Fruit fly (Drosophila melanogaster) whole organism, embryonic: Measurements from ENCODE around the gene CG11791.

Experiments
- Atf-2 ChIP-seq: fragments of 200-800 bp; sonication (Bioruptor generic); optimal IDR thresholded peaks from 2 replicates; lab custom pipeline; 2016; ENCODE audit warnings: missing biosample characterization, missing genetic modification characterization
- BEAF-32 ChIP-seq: fragments of 200-800 bp; sonication (Bioruptor generic); optimal IDR thresholded peaks from 3 replicates; lab custom pipeline; 2017; ENCODE audit warnings: missing biosample characterization, missing genetic modification characterization, mild to moderate bottlenecking, moderate library complexity, missing genetic modification reagents
- Blimp-1 ChIP-seq: fragments of 200-800 bp; sonication (Bioruptor generic); optimal IDR thresholded peaks from 3 replicates; lab custom pipeline; 2018; ENCODE audit warnings: missing biosample characterization, missing genetic modification characterization, mild to moderate bottlenecking, moderate library complexity, missing genetic modification reagents
- CG10543 ChIP-seq: fragments of 200-800 bp; sonication (Bioruptor generic); optimal IDR thresholded peaks from 3 replicates; lab custom pipeline; 2017; ENCODE audit warnings: missing biosample characterization, mild to moderate bottlenecking, missing genetic modification characterization, moderate library complexity
- CG11247 ChIP-seq: fragments of 200-800 bp; sonication (Bioruptor generic); IDR thresholded peaks from 2 replicates; pipeline ENCODE4 v1.3.6; 2022; ENCODE audit warnings: missing biosample characterization, missing genetic modification characterization
- CG11504 ChIP-seq: fragments of 200-800 bp; sonication (Bioruptor generic); optimal IDR thresholded peaks from 3 replicates; lab custom pipeline; 2019; ENCODE audit warnings: missing biosample characterization, mild to moderate bottlenecking, missing genetic modification characterization, moderate library complexity
- CG11696 ChIP-seq: fragments of 200-800 bp; sonication (Bioruptor generic); IDR thresholded peaks from 2 replicates; pipeline ENCODE4 v1.3.6; 2022; ENCODE audit warnings: missing biosample characterization, missing genetic modification characterization
- CG12155 ChIP-seq: fragments of 200-800 bp; sonication (Bioruptor generic); optimal IDR thresholded peaks from 3 replicates; lab custom pipeline; 2016; ENCODE audit warnings: missing biosample characterization, missing genetic modification characterization
- CG14014 ChIP-seq: fragments of 200-800 bp; sonication (Bioruptor generic); IDR thresholded peaks from 2 replicates; pipeline ENCODE4 v1.3.6; 2022; ENCODE audit warnings: missing biosample characterization, missing genetic modification characterization
- CG17385 ChIP-seq: fragments of 200-800 bp; sonication (Bioruptor generic); optimal IDR thresholded peaks from 3 replicates; lab custom pipeline; 2018; ENCODE audit warnings: missing biosample characterization, mild to moderate bottlenecking, missing genetic modification characterization
- CG2116 ChIP-seq: fragments of 200-800 bp; sonication (Bioruptor generic); optimal IDR thresholded peaks from 3 replicates; lab custom pipeline; 2018; ENCODE audit warnings: missing biosample characterization, mild to moderate bottlenecking, missing genetic modification characterization
- CG31224 ChIP-seq: fragments of 200-800 bp; sonication (Bioruptor generic); IDR thresholded peaks from 2 replicates; pipeline ENCODE4 v1.3.6; 2022; ENCODE audit warnings: missing biosample characterization, missing genetic modification characterization
- CG3281 ChIP-seq: fragments of 200-800 bp; sonication (Bioruptor generic); optimal IDR thresholded peaks from 3 replicates; lab custom pipeline; 2017; ENCODE audit warnings: missing biosample characterization, mild to moderate bottlenecking, missing genetic modification characterization
- CG34422 ChIP-seq: fragments of 200-800 bp; sonication (Bioruptor generic); IDR thresholded peaks from 3 replicates; pipeline ENCODE4 v1.3.6; 2022; ENCODE audit warnings: missing biosample characterization, missing genetic modification characterization
- CG4282 ChIP-seq: fragments of 200-800 bp; sonication (Bioruptor generic); optimal IDR thresholded peaks from 2 replicates; lab custom pipeline; 2016; ENCODE audit warnings: missing biosample characterization, missing genetic modification characterization
- CG4424 ChIP-seq: fragments of 200-800 bp; sonication (Bioruptor generic); optimal IDR thresholded peaks from 3 replicates; lab custom pipeline; 2016; ENCODE audit warnings: missing biosample characterization, missing genetic modification characterization
- CG5180 ChIP-seq: fragments of 200-800 bp; sonication (Bioruptor generic); optimal IDR thresholded peaks from 3 replicates; lab custom pipeline; 2017; ENCODE audit warnings: missing biosample characterization, missing genetic modification characterization, mild to moderate bottlenecking, moderate library complexity, missing genetic modification reagents
- CG6254 ChIP-seq: fragments of 200-800 bp; sonication (Bioruptor generic); optimal IDR thresholded peaks from 3 replicates; lab custom pipeline; 2017; ENCODE audit warnings: mild to moderate bottlenecking, missing biosample characterization, missing genetic modification reagents, missing genetic modification characterization
- CG6654 ChIP-seq: fragments of 200-800 bp; sonication (Bioruptor generic); optimal IDR thresholded peaks from 2 replicates; lab custom pipeline; 2017; ENCODE audit warnings: missing biosample characterization, mild to moderate bottlenecking, missing genetic modification characterization
- CG7963 ChIP-seq: fragments of 200-800 bp; sonication (Bioruptor generic); IDR thresholded peaks from 3 replicates; pipeline ENCODE4 v1.3.6; 2022; ENCODE audit warnings: missing biosample characterization, missing genetic modification characterization; ENCODE audit not compliant: partially characterized antibody
- CG7987 ChIP-seq: fragments of 200-800 bp; sonication (Bioruptor generic); optimal IDR thresholded peaks from 2 replicates; lab custom pipeline; 2018; ENCODE audit warnings: missing biosample characterization, mild to moderate bottlenecking, missing genetic modification characterization, moderate library complexity
- CG8478 ChIP-seq: fragments of >200 bp; optimal IDR thresholded peaks from 2 replicates; lab custom pipeline; 2018
- CG9609 ChIP-seq: fragments of 200-800 bp; sonication (Bioruptor generic); optimal IDR thresholded peaks from 3 replicates; lab custom pipeline; 2016; ENCODE audit warnings: missing biosample characterization, missing genetic modification characterization
- CrebB ChIP-seq: fragments of 200-800 bp; sonication (Bioruptor generic); optimal IDR thresholded peaks from 3 replicates; lab custom pipeline; 2018; ENCODE audit warnings: missing biosample characterization, mild to moderate bottlenecking, missing genetic modification characterization
- Deaf1 ChIP-seq: fragments of 200-800 bp; optimal IDR thresholded peaks from 3 replicates; lab custom pipeline; 2019; ENCODE audit warnings: missing biosample characterization, mild to moderate bottlenecking, missing genetic modification characterization, moderate library complexity
- Dip2 ChIP-seq: fragments of 200-800 bp; sonication (Bioruptor generic); IDR thresholded peaks from 2 replicates; pipeline ENCODE4 v1.3.6; 2022; ENCODE audit warnings: missing biosample characterization, missing genetic modification characterization
- Dll ChIP-seq: fragments of 200-800 bp; sonication (Bioruptor generic); IDR thresholded peaks from 4 replicates; pipeline ENCODE4 v1.3.6; 2022; ENCODE audit warnings: missing biosample characterization, missing genetic modification characterization; ENCODE audit not compliant: partially characterized antibody
- Eip74EF ChIP-seq, 2 experiments: fragments of 200-800 bp in 1 of 2; fragments of >200 bp in 1 of 2; sonication (Bioruptor generic) in 1 of 2; optimal IDR thresholded peaks; 2 replicates each; lab custom pipeline; 2017 to 2019; ENCODE audit warnings: missing biosample characterization in 2 of 2, missing genetic modification characterization in 2 of 2, mild to moderate bottlenecking in 1 of 2, moderate library complexity in 1 of 2
- H15 ChIP-seq: fragments of 200-800 bp; sonication (Bioruptor generic); IDR thresholded peaks from 3 replicates; pipeline ENCODE4 v1.3.6; 2022; ENCODE audit warnings: missing biosample characterization, missing genetic modification characterization
- HLH3B ChIP-seq: fragments of 200-800 bp; sonication (Bioruptor generic); IDR thresholded peaks from 2 replicates; pipeline ENCODE4 v1.3.6; 2022; ENCODE audit warnings: missing biosample characterization, missing genetic modification characterization
- Usf ChIP-seq: fragments of 200-800 bp; sonication (Bioruptor generic); optimal IDR thresholded peaks from 2 replicates; lab custom pipeline; 2017; ENCODE audit warnings: missing genotype, missing biosample characterization, missing genetic modification characterization
- bbx ChIP-seq: fragments of 200-800 bp; sonication (Bioruptor generic); IDR thresholded peaks from 2 replicates; pipeline ENCODE4 v1.3.6; 2022; ENCODE audit warnings: missing biosample characterization, missing genetic modification characterization; ENCODE audit not compliant: partially characterized antibody
- chm ChIP-seq: fragments of 200-800 bp; sonication (Bioruptor generic); IDR thresholded peaks from 2 replicates; pipeline ENCODE4 v1.3.6; 2022; ENCODE audit warnings: missing biosample characterization, missing genetic modification characterization
- crp ChIP-seq, 2 experiments: fragments of 200-800 bp; sonication (Bioruptor generic); optimal IDR thresholded peaks; 2 replicates in 1 of 2; 3 replicates in 1 of 2; lab custom pipeline; 2017; ENCODE audit warnings: missing biosample characterization in 2 of 2, missing genetic modification characterization in 2 of 2, mild to moderate bottlenecking in 1 of 2, moderate library complexity in 1 of 2
- dysf ChIP-seq: fragments of 200-800 bp; sonication (Bioruptor generic); IDR thresholded peaks from 3 replicates; pipeline ENCODE4 v1.3.6; 2022; ENCODE audit warnings: missing biosample characterization, missing genetic modification characterization
- emc ChIP-seq: fragments of 200-800 bp; sonication (Bioruptor generic); optimal IDR thresholded peaks from 2 replicates; lab custom pipeline; 2016; ENCODE audit warnings: missing biosample characterization, missing genetic modification characterization
- ems ChIP-seq: fragments of 200-800 bp; sonication (Bioruptor generic); optimal IDR thresholded peaks from 3 replicates; lab custom pipeline; 2016; ENCODE audit warnings: missing biosample characterization, missing genetic modification characterization
- gcm2 ChIP-seq: fragments of 200-800 bp; sonication (Bioruptor generic); optimal IDR thresholded peaks from 2 replicates; lab custom pipeline; 2016; ENCODE audit warnings: missing biosample characterization, missing genetic modification characterization
- hkb ChIP-seq, 2 experiments: fragments of 200-800 bp in 1 of 2; fragments of >200 bp in 1 of 2; sonication (Bioruptor generic) in 1 of 2; IDR thresholded peaks in 1 of 2; optimal IDR thresholded peaks in 1 of 2; 2 replicates each; pipeline versions ENCODE4 v1.3.6 to Lab custom; 2017 to 2022; ENCODE audit warnings: missing biosample characterization in 1 of 2, missing genetic modification characterization in 1 of 2
- lbe ChIP-seq: fragments of 200-800 bp; sonication (Bioruptor generic); optimal IDR thresholded peaks from 2 replicates; lab custom pipeline; 2016; ENCODE audit warnings: missing biosample characterization, mild to moderate bottlenecking, missing genetic modification characterization
- mam ChIP-seq: fragments of 200-800 bp; sonication (Bioruptor generic); optimal IDR thresholded peaks from 3 replicates; lab custom pipeline; 2016; ENCODE audit warnings: missing biosample characterization, missing genetic modification characterization
- oc ChIP-seq: fragments of 200-800 bp; sonication (Bioruptor generic); optimal IDR thresholded peaks from 2 replicates; lab custom pipeline; 2018; ENCODE audit warnings: missing biosample characterization, mild to moderate bottlenecking, missing genetic modification characterization, moderate library complexity
- pzg ChIP-seq: fragments of 200-800 bp; sonication (Bioruptor generic); optimal IDR thresholded peaks from 3 replicates; lab custom pipeline; 2018; ENCODE audit warnings: missing biosample characterization, mild to moderate bottlenecking, missing genetic modification characterization, moderate library complexity
- slou ChIP-seq: fragments of 200-800 bp; sonication (Bioruptor generic); optimal IDR thresholded peaks from 3 replicates; lab custom pipeline; 2016; ENCODE audit warnings: missing biosample characterization, missing genetic modification characterization
- sna ChIP-seq: fragments of 200-800 bp; sonication (Bioruptor generic); IDR thresholded peaks from 2 replicates; pipeline ENCODE4 v1.3.6; 2022; ENCODE audit warnings: missing biosample characterization, missing genetic modification characterization; ENCODE audit not compliant: partially characterized antibody
- sug ChIP-seq: fragments of 200-800 bp; optimal IDR thresholded peaks from 2 replicates; lab custom pipeline; 2019; ENCODE audit warnings: missing biosample characterization, mild to moderate bottlenecking, missing genetic modification characterization, moderate library complexity
- tin ChIP-seq: fragments of 200-800 bp; sonication (Bioruptor generic); optimal IDR thresholded peaks from 3 replicates; lab custom pipeline; 2016; ENCODE audit warnings: missing biosample characterization, missing genetic modification characterization
- toy ChIP-seq: fragments of 200-800 bp; sonication (Bioruptor generic); IDR thresholded peaks from 2 replicates; pipeline ENCODE4 v1.3.6; 2022; ENCODE audit warnings: missing biosample characterization, missing genetic modification characterization
- zen ChIP-seq: fragments of 200-800 bp; sonication (Bioruptor generic); optimal IDR thresholded peaks from 3 replicates; lab custom pipeline; 2018; ENCODE audit warnings: missing biosample characterization, mild to moderate bottlenecking, missing genetic modification characterization, moderate library complexity

The CG11791 gene

DNA sequence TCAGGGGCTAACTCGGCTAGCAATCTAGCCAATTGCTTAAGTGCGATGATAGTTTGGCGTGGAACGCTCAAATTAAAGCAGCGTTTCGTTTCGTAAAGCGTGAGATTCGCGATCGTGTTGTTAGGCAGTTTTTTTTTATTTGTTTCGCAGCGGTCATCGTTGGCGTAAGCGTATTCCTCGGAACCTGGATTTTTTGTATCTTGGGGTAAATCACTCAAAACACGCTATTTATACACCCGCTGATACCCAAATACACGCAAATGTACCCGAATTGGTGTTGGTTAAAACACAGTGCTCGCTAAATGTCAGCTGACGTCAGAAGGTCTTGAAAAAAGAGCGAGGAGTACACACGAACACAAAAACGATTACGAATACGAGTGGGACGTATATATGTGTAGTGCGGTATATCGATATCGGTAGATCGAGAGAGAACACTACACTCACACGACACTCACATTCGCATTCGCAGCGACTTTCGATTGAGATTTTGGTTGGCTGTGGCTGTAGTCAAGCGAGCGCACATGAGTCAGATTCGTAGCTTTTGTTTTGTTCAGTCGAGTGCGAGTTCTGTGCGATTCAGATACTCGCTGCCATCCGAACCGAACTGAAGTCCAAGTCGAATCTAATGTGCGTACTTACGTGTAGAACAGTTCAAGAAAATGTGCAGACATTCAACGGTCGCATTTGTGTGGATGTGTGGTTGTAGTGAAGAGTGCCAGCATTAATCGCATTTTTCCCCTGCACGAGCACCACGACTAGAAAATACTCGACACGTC, 514 bp downstream of the CG11791 start (continued):
- TF ChIP-seq CG5180 (GFP tag; lab: Kevin White, UChicago) (peak; percentile 86), toy (GFP tag; lab: Robert Waterston, UW) (no peak), tin (no peak), chm (GFP tag; lab: Robert Waterston, UW) (no peak), gcm2 (GFP tag; lab: Kevin White, UChicago) (peak; percentile 27), Dll (GFP tag; lab: Robert Waterston, UW) (no peak), zen (tag; lab: Kevin White, UChicago) (no peak), oc (no peak), CG31224 (GFP tag; lab: Robert Waterston, UW) (no peak), sna (GFP tag; lab: Robert Waterston, UW) (no peak), Usf (GFP tag; lab: Kevin White, UChicago) (no peak), CG11696 (GFP tag; lab: Robert Waterston, UW) (no peak), CG9609 (GFP tag; lab: Kevin White, UChicago) (no peak), Deaf1 (tag; lab: Kevin White, UChicago) (peak; percentile 94), pzg (GFP tag; lab: Kevin White, UChicago) (peak; percentile 32), Blimp-1 (GFP tag; lab: Kevin White, UChicago) (peak; percentile 55), CG7963 (GFP tag; lab: Robert Waterston, UW) (no peak), emc (no peak), CrebB (tag; lab: Kevin White, UChicago) (peak; percentile 39), CG4424 (GFP tag; lab: Kevin White, UChicago) (no peak), CG6654 (GFP tag; lab: Kevin White, UChicago) (no peak), HLH3B (GFP tag; lab: Robert Waterston, UW) (no peak), lbe (GFP tag; lab: Kevin White, UChicago) (peak; percentile 88), CG10543 (GFP tag; lab: Kevin White, UChicago) (peak; percentile 91), Dip2 (GFP tag; lab: Robert Waterston, UW) (no peak), Atf-2 (GFP tag; lab: Kevin White, UChicago) (no peak), CG3281 (GFP tag; lab: Kevin White, UChicago) (peak; percentile 44), bbx (no peak), sug (tag; lab: Kevin White, UChicago) (peak; percentile 68), CG8478 (no peak), crp (GFP tag; optimal IDR thresholded peaks at IDR 0.05; lab: Kevin White, UChicago) (peak in 1 of 2 experiments; percentile 56), ems (GFP tag; lab: Kevin White, UChicago) (no peak), CG11247 (GFP tag; lab: Robert Waterston, UW) (no peak), CG2116 (GFP tag; lab: Kevin White, UChicago) (peak; percentile 63), hkb (optimal IDR thresholded peaks at IDR 0.05; lab: Kevin White, UChicago) (no peak), hkb (GFP tag; IDR thresholded peaks at IDR 0.05; lab: Robert Waterston, UW) (no peak), CG11504 (tag; lab: Kevin White, UChicago) (no peak), slou (GFP tag; lab: Kevin White, UChicago) (no peak), CG4282 (GFP tag; lab: Kevin White, UChicago) (no peak), CG7987 (GFP tag; lab: Kevin White, UChicago) (peak; percentile 52), CG14014 (GFP tag; lab: Robert Waterston, UW) (no peak), BEAF-32 (GFP tag; lab: Kevin White, UChicago) (peak; percentile 46), CG34422 (GFP tag; lab: Robert Waterston, UW) (no peak), CG6254 (no peak), mam (GFP tag; lab: Kevin White, UChicago) (no peak), H15 (no peak), dysf (GFP tag; lab: Robert Waterston, UW) (no peak), CG12155 (GFP tag; lab: Kevin White, UChicago) (peak; percentile 85), CG17385 (GFP tag; lab: Kevin White, UChicago) (no peak), Eip74EF (GFP tag; optimal IDR thresholded peaks at IDR 0.05; lab: Kevin White, UChicago) (peak in 1 of 2 experiments; percentile 35)
